Worm (Caenorhabditis elegans) whole organism, L1 larva: ENCODE measurements around the gene moc-6.

ENCODE experiments used
- C16A3.4 ChIP-seq: fragments of 150-350 bp; optimal IDR thresholded peaks from 2 replicates; lab custom pipeline; 2014; ENCODE audit warnings: missing biosample characterization, missing genetic modification characterization
- C34B4.2 ChIP-seq: sonication (generic microtip); optimal IDR thresholded peaks from 2 replicates; lab custom pipeline; 2017; ENCODE audit warnings: mild to moderate bottlenecking, missing genetic modification characterization, missing compliant biosample characterization
- F16B12.6 ChIP-seq: fragments of 150-350 bp; optimal IDR thresholded peaks from 2 replicates; lab custom pipeline; 2014; ENCODE audit warnings: missing biosample characterization, missing genetic modification characterization
- blmp-1 ChIP-seq: fragments of 150-350 bp; optimal IDR thresholded peaks from 2 replicates; lab custom pipeline; 2014; ENCODE audit warnings: missing biosample characterization, missing genetic modification characterization
- ceh-82 ChIP-seq, 3 experiments: fragments of 150-350 bp in 1 of 3; sonication (generic microtip) in 2 of 3; optimal IDR thresholded peaks; 2 replicates each; lab custom pipeline; 2014 to 2017; ENCODE audit warnings: missing biosample characterization in 3 of 3, missing genetic modification characterization in 3 of 3
- ceh-88 ChIP-seq: fragments of 200-800 bp; sonication (Bioruptor generic); IDR thresholded peaks from 2 replicates; pipeline ENCODE4 v1.3.6; 2022; ENCODE audit warnings: missing genetic modification characterization, missing compliant biosample characterization
- ceh-90 ChIP-seq: sonication (generic microtip); optimal IDR thresholded peaks from 2 replicates; lab custom pipeline; 2016; ENCODE audit warnings: missing genetic modification characterization, missing compliant biosample characterization
- ces-1 ChIP-seq: fragments of 150-350 bp; optimal IDR thresholded peaks from 2 replicates; lab custom pipeline; 2014; ENCODE audit warnings: missing biosample characterization, missing genetic modification reagents, missing genetic modification characterization
- dpl-1 ChIP-seq, 3 experiments: fragments of 150-350 bp in 2 of 3; sonication (generic microtip) in 1 of 3; optimal IDR thresholded peaks; 2 replicates each; lab custom pipeline; 2014 to 2017; ENCODE audit warnings: missing biosample characterization in 3 of 3, missing genetic modification characterization in 3 of 3, missing genetic modification reagents in 3 of 3
- dsc-1 ChIP-seq: sonication (generic microtip); optimal IDR thresholded peaks from 2 replicates; lab custom pipeline; 2016; ENCODE audit warnings: mild to moderate bottlenecking, missing genetic modification characterization, missing compliant biosample characterization
- efl-1 ChIP-seq, 4 experiments: fragments of 150-350 bp; optimal IDR thresholded peaks in 3 of 4; peaks in 1 of 4; 1 replicate in 1 of 4; 2 replicates in 3 of 4; lab custom pipeline; 2014; ENCODE audit warnings: missing biosample characterization in 2 of 4, missing genetic modification characterization in 2 of 4, missing genetic modification reagents in 2 of 4
- elt-2 ChIP-seq: sonication (generic microtip); optimal IDR thresholded peaks from 2 replicates; lab custom pipeline; 2016; ENCODE audit warnings: missing genetic modification characterization, mild to moderate bottlenecking, inconsistent platforms, missing compliant biosample characterization, missing genetic modification reagents
- elt-3 ChIP-seq, 6 experiments: fragments of 150-350 bp in 1 of 6; sonication (generic microtip); optimal IDR thresholded peaks; 2 replicates each; lab custom pipeline; 2017 to 2018; ENCODE audit warnings: missing biosample characterization in 6 of 6, missing genetic modification characterization in 6 of 6, inconsistent platforms in 1 of 6
- fkh-4 ChIP-seq: sonication (generic microtip); optimal IDR thresholded peaks from 2 replicates; lab custom pipeline; 2016; ENCODE audit warnings: missing compliant biosample characterization, missing genetic modification characterization, borderline replicate concordance
- irx-1 ChIP-seq: sonication (generic microtip); optimal IDR thresholded peaks from 2 replicates; lab custom pipeline; 2016; ENCODE audit warnings: missing genetic modification characterization, missing compliant biosample characterization
- isw-1 ChIP-seq: fragments of 200-800 bp; sonication (Bioruptor generic); IDR thresholded peaks from 2 replicates; pipeline ENCODE4 v1.3.6; 2022; ENCODE audit warnings: missing genetic modification characterization, missing compliant biosample characterization
- jun-1 ChIP-seq: fragments of 150-350 bp; optimal IDR thresholded peaks from 2 replicates; lab custom pipeline; 2014; ENCODE audit warnings: missing biosample characterization, missing genetic modification reagents, missing genetic modification characterization
- lin-13 ChIP-seq: fragments of 150-350 bp; optimal IDR thresholded peaks from 2 replicates; lab custom pipeline; 2014; ENCODE audit warnings: missing biosample characterization, missing genetic modification reagents, missing genetic modification characterization
- lin-14 ChIP-seq: fragments of 200-800 bp; sonication (Bioruptor generic); optimal IDR thresholded peaks from 2 replicates; lab custom pipeline; 2018; ENCODE audit warnings: mild to moderate bottlenecking, missing genetic modification characterization, moderate library complexity, missing compliant biosample characterization
- lin-35 ChIP-seq, 2 experiments: fragments of 150-350 bp; optimal IDR thresholded peaks; 2 replicates each; lab custom pipeline; 2014; ENCODE audit warnings: missing biosample characterization in 2 of 2, missing genetic modification characterization in 2 of 2, missing genetic modification reagents in 2 of 2
- lin-39 ChIP-seq: fragments of 150-350 bp; optimal IDR thresholded peaks from 2 replicates; lab custom pipeline; 2014; ENCODE audit warnings: missing biosample characterization, missing genetic modification reagents, missing genetic modification characterization
- lir-3 ChIP-seq: sonication (generic microtip); optimal IDR thresholded peaks from 2 replicates; lab custom pipeline; 2016; ENCODE audit warnings: mild to moderate bottlenecking, missing genetic modification characterization, moderate library complexity, missing compliant biosample characterization; ENCODE audit not compliant: poor library complexity
- lsy-2 ChIP-seq, 2 experiments: fragments of 150-350 bp; optimal IDR thresholded peaks; 2 replicates each; lab custom pipeline; 2014; ENCODE audit warnings: missing biosample characterization in 2 of 2, missing genetic modification characterization in 2 of 2
- nhr-11 ChIP-seq: fragments of 150-350 bp; optimal IDR thresholded peaks from 2 replicates; lab custom pipeline; 2014; ENCODE audit warnings: missing biosample characterization, missing genetic modification characterization
- nhr-19 ChIP-seq: fragments of 200-800 bp; sonication (Bioruptor generic); conservative IDR thresholded peaks from 2 replicates; pipeline ENCODE4 v1.3.6; 2022; ENCODE audit warnings: missing genetic modification characterization, missing compliant biosample characterization
- nhr-20 ChIP-seq: sonication (generic microtip); optimal IDR thresholded peaks from 2 replicates; lab custom pipeline; 2016; ENCODE audit warnings: mild to moderate bottlenecking, missing genetic modification characterization, missing compliant biosample characterization
- nhr-71 ChIP-seq: sonication (generic microtip); optimal IDR thresholded peaks from 2 replicates; lab custom pipeline; 2016; ENCODE audit warnings: mild to moderate bottlenecking, missing genetic modification characterization, moderate library complexity, missing compliant biosample characterization
- nhr-76 ChIP-seq: sonication (generic microtip); optimal IDR thresholded peaks from 2 replicates; lab custom pipeline; 2017; ENCODE audit warnings: missing biosample characterization, missing genetic modification characterization
- nhr-77 ChIP-seq: fragments of 150-350 bp; optimal IDR thresholded peaks from 2 replicates; lab custom pipeline; 2014; ENCODE audit warnings: missing biosample characterization, missing genetic modification characterization
- nhr-84 ChIP-seq: sonication (generic microtip); optimal IDR thresholded peaks from 2 replicates; lab custom pipeline; 2017; ENCODE audit warnings: missing biosample characterization, missing genetic modification characterization
- nhr-85 ChIP-seq: sonication (generic microtip); peaks from one replicate; lab custom pipeline; 2016; ENCODE audit warnings: missing genetic modification characterization, inconsistent platforms, missing compliant biosample characterization
- nhr-90 ChIP-seq: sonication (generic microtip); optimal IDR thresholded peaks from 2 replicates; lab custom pipeline; 2016; ENCODE audit warnings: mild to moderate bottlenecking, missing genetic modification characterization, missing compliant biosample characterization; ENCODE audit not compliant: poor library complexity
- pqm-1 ChIP-seq: sonication (generic microtip); optimal IDR thresholded peaks from 3 replicates; lab custom pipeline; 2017; ENCODE audit warnings: missing biosample characterization, missing genetic modification characterization
- rnt-1 ChIP-seq: sonication (generic microtip); optimal IDR thresholded peaks from 2 replicates; lab custom pipeline; 2016; ENCODE audit warnings: mild to moderate bottlenecking, missing genetic modification characterization, moderate library complexity, missing compliant biosample characterization
- skn-1 ChIP-seq: fragments of 150-350 bp; optimal IDR thresholded peaks from 2 replicates; lab custom pipeline; 2014; ENCODE audit warnings: missing biosample characterization, missing genetic modification characterization
- snpc-4 ChIP-seq: fragments of 150-350 bp; optimal IDR thresholded peaks from 2 replicates; lab custom pipeline; 2014; ENCODE audit warnings: missing biosample characterization, missing genetic modification characterization
- snu-23 ChIP-seq: sonication (generic microtip); optimal IDR thresholded peaks from 2 replicates; lab custom pipeline; 2016; ENCODE audit warnings: missing genetic modification characterization, missing compliant biosample characterization
- swsn-7 ChIP-seq: sonication (generic microtip); optimal IDR thresholded peaks from 2 replicates; lab custom pipeline; 2016; ENCODE audit warnings: missing genetic modification characterization, missing compliant biosample characterization
- tbx-2 ChIP-seq: sonication (generic microtip); optimal IDR thresholded peaks from 2 replicates; lab custom pipeline; 2016; ENCODE audit warnings: missing genetic modification characterization, missing compliant biosample characterization
- tlp-1 ChIP-seq: fragments of 150-350 bp; optimal IDR thresholded peaks from 2 replicates; lab custom pipeline; 2014; ENCODE audit warnings: missing biosample characterization, missing genetic modification characterization
- unc-62 ChIP-seq: fragments of 150-350 bp; optimal IDR thresholded peaks from 2 replicates; lab custom pipeline; 2014; ENCODE audit warnings: missing biosample characterization, missing genetic modification reagents, missing genetic modification characterization
- unc-86 ChIP-seq: sonication (generic microtip); optimal IDR thresholded peaks from 2 replicates; lab custom pipeline; 2016; ENCODE audit warnings: missing genetic modification characterization, missing compliant biosample characterization
- unc-98 ChIP-seq: fragments of 200-800 bp; sonication (Bioruptor generic); IDR thresholded peaks from 2 replicates; pipeline ENCODE4 v1.3.6; 2022; ENCODE audit warnings: missing genetic modification characterization, missing compliant biosample characterization
- xbp-1 ChIP-seq: sonication (generic microtip); optimal IDR thresholded peaks from 2 replicates; lab custom pipeline; 2016; ENCODE audit warnings: missing genetic modification characterization, missing compliant biosample characterization
- zag-1 ChIP-seq: fragments of 150-350 bp; optimal IDR thresholded peaks from 2 replicates; lab custom pipeline; 2014; ENCODE audit warnings: missing biosample characterization, missing genetic modification characterization

Gene moc-6

ce11 chrIII:5200349-5200748 is 4.6 kb downstream of the moc-6 start (continued):
- TF ChIP-seq nhr-84 (tag; lab: Kevin White, UChicago) (no peak), pqm-1 (tag; lab: Kevin White, UChicago) (no peak), skn-1 (tag; lab: Kevin White, UChicago) (no peak), nhr-71 (peak; percentile 22), blmp-1 (tag; lab: Kevin White, UChicago) (peak; percentile 35), C34B4.2 (no peak), nhr-20 (tag; lab: Kevin White, UChicago) (peak; percentile 62), lin-14 (GFP tag; lab: Kevin White, UChicago) (peak; percentile 31), nhr-77 (peak; percentile 61), elt-3 (tag; optimal IDR thresholded peaks at IDR 0.05; lab: Kevin White, UChicago) (no peak), lin-35 (GFP tag; optimal IDR thresholded peaks at IDR 0.05; lab: Kevin White, UChicago) (peak in 1 of 2 experiments; percentile 18), ceh-88 (GFP tag; lab: Robert Waterston, UW) (no peak), xbp-1 (no peak)

ce11 chrIII:5201267-5201666 is 5.5 kb downstream of the moc-6 start:
- TF ChIP-seq pqm-1 (tag; lab: Kevin White, UChicago) (peak; percentile 78), efl-1 (optimal IDR thresholded peaks at IDR 0.05; lab: Kevin White, UChicago) (no peak), efl-1 (GFP tag; optimal IDR thresholded peaks at IDR 0.05 in 1 of 2; lab: Kevin White, UChicago) (peak in 1 of 2 experiments; percentile 93), nhr-90 (tag; lab: Kevin White, UChicago) (peak; percentile 40), tlp-1 (tag; lab: Kevin White, UChicago) (peak; percentile 40), tbx-2 (tag; lab: Kevin White, UChicago) (peak; percentile 4), C16A3.4 (peak; percentile 3), elt-3 (tag; optimal IDR thresholded peaks at IDR 0.05; lab: Kevin White, UChicago) (peak in 5 of 6 experiments; percentile 75 to 95 (median 83)), dsc-1 (no peak), irx-1 (tag; lab: Kevin White, UChicago) (no peak), nhr-85 (tag; lab: Kevin White, UChicago) (peak; percentile 72), nhr-19 (GFP tag; lab: Robert Waterston, UW) (0 out of 2 replicates have a peak, but pooled peaks have one; percentile 11), snpc-4 (no peak), elt-2 (tag; lab: Kevin White, UChicago) (peak; percentile 93), lin-35 (GFP tag; optimal IDR thresholded peaks at IDR 0.05; lab: Kevin White, UChicago) (peak in 1 of 2 experiments; percentile 62), fkh-4 (tag; lab: Kevin White, UChicago) (no peak), unc-86 (tag; lab: Kevin White, UChicago) (no peak), lin-14 (GFP tag; lab: Kevin White, UChicago) (peak; percentile 48), jun-1 (tag; lab: Kevin White, UChicago) (peak; percentile 12), unc-62 (no peak), lir-3 (tag; lab: Kevin White, UChicago) (peak; percentile 3), swsn-7 (tag; lab: Kevin White, UChicago) (no peak), F16B12.6 (tag; lab: Kevin White, UChicago) (no peak), nhr-20 (tag; lab: Kevin White, UChicago) (peak; percentile 73), nhr-71 (peak; percentile 50), zag-1 (tag; lab: Kevin White, UChicago) (no peak), dpl-1 (GFP tag; optimal IDR thresholded peaks at IDR 0.05; lab: Kevin White, UChicago) (no peak), unc-98 (GFP tag; lab: Robert Waterston, UW) (no peak), ceh-88 (GFP tag; lab: Robert Waterston, UW) (no peak), lsy-2 (tag; optimal IDR thresholded peaks at IDR 0.05; lab: Kevin White, UChicago) (peak in 1 of 2 experiments; percentile 35), snu-23 (GFP tag; lab: Kevin White, UChicago) (peak; percentile 18), isw-1 (GFP tag; lab: Robert Waterston, UW) (no peak)

DNA sequence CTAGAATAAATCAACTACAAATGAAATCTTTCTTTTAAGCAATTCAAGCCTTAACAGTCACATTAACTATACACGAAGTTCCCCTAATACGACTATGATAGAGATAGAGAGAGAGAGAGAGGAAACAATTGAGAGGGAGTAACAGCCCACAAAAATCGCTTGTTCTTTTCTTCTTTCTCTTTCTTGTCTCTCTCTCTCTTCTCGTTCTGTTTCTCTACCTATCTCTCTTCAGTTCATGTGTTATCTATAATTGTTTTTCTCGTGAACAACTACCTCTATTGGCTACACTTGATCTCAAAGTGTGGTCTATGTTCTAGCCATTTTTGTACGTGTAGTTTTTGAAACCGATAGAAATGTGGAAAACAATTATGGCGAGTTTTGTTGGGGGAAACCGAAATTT is 6.9 kb downstream of the moc-6 start:
- TF ChIP-seq lin-13 (GFP tag; lab: Kevin White, UChicago) (peak; percentile 12), jun-1 (tag; lab: Kevin White, UChicago) (peak; percentile 46), nhr-85 (tag; lab: Kevin White, UChicago) (peak; percentile 89), lin-39 (tag; lab: Kevin White, UChicago) (no peak), lin-14 (GFP tag; lab: Kevin White, UChicago) (peak; percentile 88), lin-35 (GFP tag; optimal IDR thresholded peaks at IDR 0.05; lab: Kevin White, UChicago) (peak; percentile 45 to 71), C16A3.4 (peak; percentile 43), nhr-11 (tag; lab: Kevin White, UChicago) (peak; percentile 18), tlp-1 (tag; lab: Kevin White, UChicago) (no peak), xbp-1 (no peak), nhr-76 (tag; lab: Kevin White, UChicago) (no peak), efl-1 (optimal IDR thresholded peaks at IDR 0.05; lab: Kevin White, UChicago) (peak; percentile 53 to 59), efl-1 (GFP tag; optimal IDR thresholded peaks at IDR 0.05 in 1 of 2; lab: Kevin White, UChicago) (peak in 1 of 2 experiments; percentile 24), elt-3 (tag; optimal IDR thresholded peaks at IDR 0.05; lab: Kevin White, UChicago) (peak in 5 of 6 experiments; percentile 38 to 81 (median 54)), ces-1 (GFP tag; lab: Kevin White, UChicago) (no peak), dpl-1 (GFP tag; optimal IDR thresholded peaks at IDR 0.05; lab: Kevin White, UChicago) (peak in 2 of 3 experiments; percentile 10 to 34), unc-98 (GFP tag; lab: Robert Waterston, UW) (no peak), ceh-90 (tag; lab: Kevin White, UChicago) (no peak), lsy-2 (tag; optimal IDR thresholded peaks at IDR 0.05; lab: Kevin White, UChicago) (peak; percentile 49 to 74), rnt-1 (tag; lab: Kevin White, UChicago) (peak; percentile 40), nhr-19 (GFP tag; lab: Robert Waterston, UW) (peak; percentile 60), nhr-77 (peak; percentile 76), ceh-82 (tag; optimal IDR thresholded peaks at IDR 0.05; lab: Kevin White, UChicago) (peak in 1 of 3 experiments; percentile 20), snu-23 (GFP tag; lab: Kevin White, UChicago) (peak; percentile 85)
